Fruit fly (Drosophila melanogaster) whole organism, pupa: Measurements from ENCODE around the gene CG42752.

Source experiments
- CG15710 ChIP-seq: fragments of 200-800 bp; sonication (Bioruptor generic); optimal IDR thresholded peaks from 2 replicates; lab custom pipeline; 2018; ENCODE audit warnings: missing biosample characterization, mild to moderate bottlenecking, missing genetic modification characterization, moderate library complexity
- CG8301 ChIP-seq: fragments of 200-800 bp; sonication (Bioruptor generic); optimal IDR thresholded peaks from 2 replicates; lab custom pipeline; 2018; ENCODE audit warnings: missing biosample characterization, mild to moderate bottlenecking, missing genetic modification characterization
- CG9948 ChIP-seq: fragments of 200-800 bp; sonication (Bioruptor generic); optimal IDR thresholded peaks from 2 replicates; lab custom pipeline; 2018; ENCODE audit warnings: missing biosample characterization, mild to moderate bottlenecking, missing genetic modification characterization, moderate library complexity
- EcR ChIP-seq: fragments of 200-800 bp; sonication (Bioruptor generic); optimal IDR thresholded peaks from 3 replicates; lab custom pipeline; 2019; ENCODE audit warnings: missing biosample characterization, missing genetic modification characterization, mild to moderate bottlenecking, moderate library complexity, missing genetic modification reagents
- gl ChIP-seq: fragments of 200-800 bp; sonication (Bioruptor generic); optimal IDR thresholded peaks from 2 replicates; lab custom pipeline; 2018; ENCODE audit warnings: missing biosample characterization, mild to moderate bottlenecking, missing genetic modification characterization
- rn ChIP-seq: fragments of 200-800 bp; sonication (Bioruptor generic); IDR thresholded peaks from 2 replicates; pipeline ENCODE4 v1.3.6; 2022; ENCODE audit warnings: missing biosample characterization, missing genetic modification characterization

dm6 chr2L:18719583-18719982, 20.3 kb downstream of the CG42752 start:
- TF ChIP-seq CG9948 (no peak), gl (tag; lab: Kevin White, UChicago) (no peak), CG15710 (tag; lab: Kevin White, UChicago) (no peak), EcR (GFP tag; lab: Kevin White, UChicago) (no peak), rn (GFP tag; lab: Robert Waterston, UW) (no peak), CG8301 (tag; lab: Kevin White, UChicago) (no peak)
